Worm (Caenorhabditis elegans): ENCODE measurements around the gene T09F3.5.

- TF ChIP-seq flt-1 (GFP tag; IDR thresholded peaks at IDR 0.05) (no peak), med-1 (GFP tag; optimal IDR thresholded peaks at IDR 0.05; ENCODE audit: insufficient read depth) (no peak)
Measured at ce11 chrII:10437840-10438239, 41.2 kb downstream of the T09F3.5 start.

Measured in whole organism, midembryonic.